Worm (Caenorhabditis elegans): ENCODE data around the gene set-31.

The set-31 gene

DNA sequence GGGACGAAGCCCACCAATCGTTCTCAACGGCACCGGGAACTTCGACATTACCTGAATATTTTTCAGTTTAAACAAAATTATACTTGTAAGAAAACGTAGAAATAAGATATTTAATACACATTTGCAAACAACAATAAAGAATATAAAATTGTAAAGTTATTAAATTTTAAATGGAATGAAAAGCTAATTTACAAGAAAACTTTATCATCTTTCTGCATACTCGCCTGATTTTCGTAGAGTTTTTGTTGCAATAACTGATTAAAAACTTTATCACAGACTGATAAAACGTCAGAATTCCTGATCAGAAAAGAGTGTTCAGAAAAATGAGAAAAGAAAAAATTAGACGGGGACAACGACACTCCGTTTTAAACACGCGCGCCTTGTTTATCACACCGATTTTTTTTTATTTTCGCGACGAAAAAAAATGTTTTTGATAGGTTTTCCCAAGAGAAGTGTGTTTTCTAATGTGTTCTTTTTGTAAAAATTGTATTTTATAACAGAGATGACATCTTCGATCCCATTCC is 29.6 kb downstream of the set-31 start, which contains the start of the genes dlat-1 and fntb-1 (continued):
- peak in 1 of 6 experiments; percentile 9 for TF ChIP-seq elt-3 (tag; optimal IDR thresholded peaks at IDR 0.05)
- peak; percentile 12 to 25 for TF ChIP-seq efl-1 (optimal IDR thresholded peaks at IDR 0.05)
- TF ChIP-seq efl-1 (GFP tag; optimal IDR thresholded peaks at IDR 0.05 in 1 of 2) = peak; percentile 20 to 90
- no peak for TF ChIP-seq ztf-4 (tag; optimal IDR thresholded peaks at IDR 0.05)
- no peak for TF ChIP-seq hpl-2 (GFP tag; optimal IDR thresholded peaks at IDR 0.05)
- TF ChIP-seq nhr-71 (tag; optimal IDR thresholded peaks at IDR 0.05) = peak; percentile 29
- peak in 2 of 3 experiments; percentile 4 to 32 for TF ChIP-seq dpl-1 (GFP tag; optimal IDR thresholded peaks at IDR 0.05)
- TF ChIP-seq lsy-2 (tag; optimal IDR thresholded peaks at IDR 0.05) = peak in 1 of 2 experiments; percentile 27
- no peak for TF ChIP-seq fkh-4 (tag; optimal IDR thresholded peaks at IDR 0.05; ENCODE audit: borderline replicate concordance)
- no peak for TF ChIP-seq sptf-1 (tag; optimal IDR thresholded peaks at IDR 0.05)
- no peak for TF ChIP-seq skn-1 (tag; optimal IDR thresholded peaks at IDR 0.05)
- TF ChIP-seq lin-39 (tag; optimal IDR thresholded peaks at IDR 0.05) = no peak

DNA sequence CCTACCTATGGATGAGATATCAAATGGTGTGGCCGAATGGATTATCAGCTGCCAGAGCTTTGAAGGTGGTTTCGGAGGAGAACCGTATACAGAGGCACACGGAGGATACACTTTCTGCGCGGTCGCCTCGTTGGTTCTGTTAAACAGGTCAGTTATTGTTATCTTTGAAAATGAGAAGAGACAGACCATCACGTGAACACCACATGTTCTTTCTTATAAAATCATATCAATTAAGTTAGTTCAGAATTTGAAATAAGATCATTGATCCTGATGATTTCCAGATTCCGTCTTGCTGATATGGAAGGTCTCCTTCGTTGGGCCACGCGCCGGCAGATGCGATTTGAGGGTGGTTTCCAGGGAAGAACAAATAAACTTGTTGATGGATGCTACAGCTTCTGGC is 31.0 kb downstream of the set-31 start:
- TF ChIP-seq nhr-71 (tag; optimal IDR thresholded peaks at IDR 0.05) (peak; percentile 14), elt-3 (tag; optimal IDR thresholded peaks at IDR 0.05) (peak in 1 of 6 experiments; percentile 69), snu-23 (GFP tag; optimal IDR thresholded peaks at IDR 0.05) (no peak)

DNA sequence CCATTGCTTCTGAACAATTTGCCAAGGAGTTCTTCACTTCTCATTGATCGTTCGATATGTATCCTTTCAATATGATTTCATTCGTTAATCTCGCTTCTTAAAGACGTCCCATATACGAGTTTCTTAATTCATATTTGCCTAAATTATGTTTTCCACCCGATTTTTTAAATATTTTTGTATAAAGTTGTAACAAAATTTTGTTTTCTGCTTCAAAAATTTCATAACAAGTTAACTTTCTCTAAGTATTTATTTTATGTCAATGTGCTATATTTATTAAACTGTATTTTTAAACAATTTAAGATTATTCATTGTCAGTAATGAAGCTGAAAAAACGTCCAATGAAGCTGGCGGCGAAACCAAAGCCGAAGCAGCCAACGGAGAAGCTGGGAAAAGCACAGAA is 31.7 kb downstream of the set-31 start, which contains the start of gene F23B12.7:
Gene F23B12.7, plus strand, starts transcription at position 301 of the 400 bp plus-strand sequence.
- TF ChIP-seq nhr-28 (tag; optimal IDR thresholded peaks at IDR 0.05) = no peak
- no peak for TF ChIP-seq snu-23 (GFP tag; optimal IDR thresholded peaks at IDR 0.05)
- TF ChIP-seq F16B12.6 (tag; optimal IDR thresholded peaks at IDR 0.05) = no peak
- no peak for TF ChIP-seq nhr-76 (tag; optimal IDR thresholded peaks at IDR 0.05)
- TF ChIP-seq blmp-1 (tag; optimal IDR thresholded peaks at IDR 0.05) = no peak

DNA sequence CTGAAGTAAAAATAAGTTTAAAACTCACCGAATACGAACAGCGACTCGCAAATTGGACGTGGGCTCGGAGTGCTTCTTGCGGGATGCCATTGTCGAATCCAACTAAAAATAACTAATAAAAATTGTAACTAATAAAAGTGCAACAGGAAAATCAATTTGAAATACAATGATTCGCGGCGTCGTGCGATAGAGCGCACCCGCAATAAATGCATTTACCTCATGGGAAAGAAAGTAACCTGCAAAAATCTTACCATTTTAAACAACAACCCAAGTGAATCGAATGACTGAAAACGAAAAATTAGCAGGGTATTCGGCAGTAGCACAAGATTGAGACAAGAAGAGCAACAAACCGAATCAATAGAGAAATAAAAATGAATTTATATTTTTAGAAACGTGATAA is 38.9 kb downstream of the set-31 start, which contains the start of gene bmk-1:
Gene bmk-1, minus strand, starts transcription at position 359 of the 400 bp plus-strand sequence.
- no peak for TF ChIP-seq ceh-90 (tag; optimal IDR thresholded peaks at IDR 0.05)
- peak; percentile 82 to 94 for TF ChIP-seq efl-1 (optimal IDR thresholded peaks at IDR 0.05)
- peak; percentile 84 to 99 for TF ChIP-seq efl-1 (GFP tag; optimal IDR thresholded peaks at IDR 0.05 in 1 of 2)
- peak; percentile 75 to 87 (median 82) for TF ChIP-seq dpl-1 (GFP tag; optimal IDR thresholded peaks at IDR 0.05)
- TF ChIP-seq Y116A8C.19 (tag; optimal IDR thresholded peaks at IDR 0.05; ENCODE audit: borderline replicate concordance) = no peak
- TF ChIP-seq unc-86 (tag; optimal IDR thresholded peaks at IDR 0.05) = no peak
- TF ChIP-seq lin-35 (GFP tag; optimal IDR thresholded peaks at IDR 0.05) = peak; percentile 71 to 92
- no peak for TF ChIP-seq aly-2 (tag; optimal IDR thresholded peaks at IDR 0.05)
- TF ChIP-seq hpl-2 (GFP tag; optimal IDR thresholded peaks at IDR 0.05) = no peak
- peak; percentile 16 for TF ChIP-seq unc-130 (tag; optimal IDR thresholded peaks at IDR 0.05)
- peak in 1 of 2 experiments; percentile 49 for TF ChIP-seq lsy-2 (tag; optimal IDR thresholded peaks at IDR 0.05)
- TF ChIP-seq C16A3.4 (tag; optimal IDR thresholded peaks at IDR 0.05) = peak; percentile 23
- TF ChIP-seq nhr-85 (tag) = no peak
- TF ChIP-seq dsc-1 (tag; optimal IDR thresholded peaks at IDR 0.05) = no peak
- TF ChIP-seq snu-23 (GFP tag; optimal IDR thresholded peaks at IDR 0.05) = peak; percentile 4
- TF ChIP-seq nhr-20 (tag; optimal IDR thresholded peaks at IDR 0.05) = peak; percentile 13
- no peak for TF ChIP-seq swsn-7 (tag; optimal IDR thresholded peaks at IDR 0.05)
- TF ChIP-seq nhr-237 (tag; optimal IDR thresholded peaks at IDR 0.05) = no peak

DNA sequence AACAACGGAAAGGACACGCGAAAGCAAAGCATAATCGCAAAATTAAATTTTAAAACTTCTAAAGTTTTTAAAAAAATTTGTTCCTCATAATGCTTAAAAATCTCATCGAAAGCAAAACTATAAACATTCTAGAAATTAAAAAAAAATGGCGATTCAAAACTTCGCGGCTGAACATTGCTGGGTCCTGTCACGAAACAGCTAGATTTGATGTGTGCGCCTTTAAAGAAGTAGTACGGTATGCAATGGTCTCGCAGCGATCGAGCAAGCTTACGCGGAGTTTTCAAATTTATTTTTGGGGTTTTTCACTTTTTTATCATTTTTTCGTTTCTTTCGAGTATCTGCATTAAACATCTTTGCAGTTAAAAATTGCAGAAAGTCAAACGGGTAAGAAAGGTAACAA is 39.4 kb downstream of the set-31 start, which contains the start of gene coh-3:
Gene coh-3, plus strand, starts transcription at position 353 of the 400 bp plus-strand sequence.
- TF ChIP-seq nhr-77 (tag; optimal IDR thresholded peaks at IDR 0.05) (no peak), zag-1 (tag; optimal IDR thresholded peaks at IDR 0.05) (no peak), ceh-8 (GFP tag; optimal IDR thresholded peaks at IDR 0.05) (no peak), nhr-12 (tag; optimal IDR thresholded peaks at IDR 0.05) (no peak), aly-2 (tag; optimal IDR thresholded peaks at IDR 0.05) (no peak), hlh-17 (GFP tag; optimal IDR thresholded peaks at IDR 0.05; ENCODE audit: borderline replicate concordance) (no peak), elt-3 (tag; optimal IDR thresholded peaks at IDR 0.05) (no peak), nhr-19 (GFP tag; conservative IDR thresholded peaks at IDR 0.05) (no peak)
